Fruit fly (Drosophila melanogaster) whole organism, wandering third instar larva: ENCODE measurements around the gene RpS27.

ENCODE experiments used
- Abd-B ChIP-seq: fragments of >200 bp; optimal IDR thresholded peaks from 2 replicates; lab custom pipeline; 2017; ENCODE audit warnings: missing biosample characterization, missing genetic modification characterization
- Dfd ChIP-seq: fragments of >200 bp; optimal IDR thresholded peaks from 2 replicates; lab custom pipeline; 2017; ENCODE audit warnings: missing biosample characterization, missing genetic modification characterization
- Dif ChIP-seq: fragments of 200-275, 200-300 bp; sonication (Bioruptor generic); optimal IDR thresholded peaks from 2 replicates; lab custom pipeline; 2018; ENCODE audit warnings: missing biosample characterization, missing genetic modification characterization; ENCODE audit not compliant: partially characterized antibody
- dmrt93B ChIP-seq: fragments of 200-800 bp; sonication (Bioruptor generic); optimal IDR thresholded peaks from 2 replicates; lab custom pipeline; 2018; ENCODE audit warnings: missing biosample characterization, mild to moderate bottlenecking, missing genetic modification characterization
- dsf ChIP-seq: sonication (Bioruptor generic); optimal IDR thresholded peaks from 2 replicates; lab custom pipeline; 2016; ENCODE audit warnings: missing biosample characterization, missing genetic modification characterization, borderline replicate concordance
- h ChIP-seq: fragments of 200-800 bp; sonication (Bioruptor generic); optimal IDR thresholded peaks from 3 replicates; lab custom pipeline; 2016; ENCODE audit warnings: missing biosample characterization, mild to moderate bottlenecking, missing genetic modification characterization
- psq ChIP-seq: fragments of 200-800 bp; sonication (Bioruptor generic); optimal IDR thresholded peaks from 3 replicates; lab custom pipeline; 2017; ENCODE audit warnings: missing biosample characterization, mild to moderate bottlenecking, missing genetic modification characterization, moderate library complexity
- usp ChIP-seq: fragments of >200 bp; optimal IDR thresholded peaks from 2 replicates; lab custom pipeline; 2017; ENCODE audit warnings: missing biosample characterization, missing genetic modification characterization

DNA sequence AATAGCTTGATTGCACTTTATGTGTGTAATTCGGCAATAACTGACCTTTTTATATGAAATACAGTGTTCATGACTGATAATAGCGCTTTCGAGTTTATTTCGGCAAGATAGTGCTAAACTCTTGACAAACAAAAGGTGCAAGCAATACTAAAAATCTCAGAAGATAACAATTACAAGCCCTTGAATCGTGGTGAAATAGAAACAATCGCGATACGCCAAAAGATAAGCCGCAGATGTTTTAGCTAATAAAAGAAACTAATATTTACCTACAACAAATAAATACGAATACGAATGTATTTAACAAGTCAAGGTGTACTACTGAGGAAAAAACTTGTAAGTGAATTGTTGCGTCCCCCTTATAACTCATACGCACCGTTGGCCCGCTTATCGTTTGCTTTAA, 28.0 kb upstream of the RpS27 start:
- no peak for TF ChIP-seq Dif (GFP tag; lab: Kevin White, UChicago)
- TF ChIP-seq Dfd = no peak
- no peak for TF ChIP-seq psq (GFP tag; lab: Kevin White, UChicago)
- TF ChIP-seq dsf = no peak
- TF ChIP-seq dmrt93B (GFP tag; lab: Kevin White, UChicago) = no peak
- TF ChIP-seq Abd-B = no peak
- TF ChIP-seq h (GFP tag; lab: Kevin White, UChicago) = no peak
- TF ChIP-seq usp (GFP tag; lab: Kevin White, UChicago) = no peak
